Worm (Caenorhabditis elegans) whole organism, early embryonic: ENCODE results near the gene ZK512.10.

Experiments used
- B0310.2 ChIP-seq: sonication (generic microtip); optimal IDR thresholded peaks from 2 replicates; lab custom pipeline; 2016; ENCODE audit warnings: mild to moderate bottlenecking, missing genetic modification characterization, missing compliant biosample characterization
- F13C5.2 ChIP-seq: sonication (generic microtip); optimal IDR thresholded peaks from 2 replicates; lab custom pipeline; 2017; ENCODE audit warnings: mild to moderate bottlenecking, missing genetic modification characterization, inconsistent platforms, missing compliant biosample characterization
- aly-1 ChIP-seq: sonication (generic microtip); optimal IDR thresholded peaks from 2 replicates; lab custom pipeline; 2016; ENCODE audit warnings: missing genetic modification characterization, missing compliant biosample characterization
- ama-1 ChIP-seq: fragments of 150-350 bp; optimal IDR thresholded peaks from 2 replicates; lab custom pipeline; 2014
- ceh-13 ChIP-seq: fragments of 200-800 bp; sonication (Bioruptor generic); optimal IDR thresholded peaks from 2 replicates; lab custom pipeline; 2018; ENCODE audit warnings: mild to moderate bottlenecking, missing genetic modification characterization, missing compliant biosample characterization
- ceh-36 ChIP-seq: sonication (generic microtip); optimal IDR thresholded peaks from 2 replicates; lab custom pipeline; 2016; ENCODE audit warnings: missing genetic modification characterization, inconsistent platforms, missing compliant biosample characterization
- ets-7 ChIP-seq: sonication (generic microtip); optimal IDR thresholded peaks from 2 replicates; lab custom pipeline; 2016; ENCODE audit warnings: missing genotype, missing genetic modification characterization, missing compliant biosample characterization
- flt-1 ChIP-seq: fragments of 200-800 bp; sonication (Bioruptor generic); IDR thresholded peaks from 2 replicates; pipeline ENCODE4 v1.3.6; 2022; ENCODE audit warnings: missing genetic modification characterization, missing compliant biosample characterization
- hmbx-1 ChIP-seq: sonication (generic microtip); optimal IDR thresholded peaks from 2 replicates; lab custom pipeline; 2016; ENCODE audit warnings: mild to moderate bottlenecking, missing genetic modification characterization, missing compliant biosample characterization
- hmg-4 ChIP-seq: fragments of 200-800 bp; sonication (Bioruptor generic); optimal IDR thresholded peaks from 2 replicates; lab custom pipeline; 2018; ENCODE audit warnings: mild to moderate bottlenecking, missing genetic modification characterization, missing compliant biosample characterization
- hnd-1 ChIP-seq: sonication (generic microtip); optimal IDR thresholded peaks from 2 replicates; lab custom pipeline; 2016; ENCODE audit warnings: missing genetic modification characterization, missing compliant biosample characterization
- pes-1 ChIP-seq: fragments of 200-800 bp; sonication (Bioruptor generic); IDR thresholded peaks from 2 replicates; pipeline ENCODE4 v1.3.6; 2022; ENCODE audit warnings: missing genetic modification reagents, missing genetic modification characterization, missing compliant biosample characterization
- scrt-1 ChIP-seq: fragments of 200-800 bp; sonication (Bioruptor generic); IDR thresholded peaks from 2 replicates; pipeline ENCODE4 v1.3.6; 2022; ENCODE audit warnings: missing genetic modification characterization, missing compliant biosample characterization
- sea-1 ChIP-seq: fragments of 200-800 bp; sonication (Bioruptor generic); conservative IDR thresholded peaks from 2 replicates; pipeline ENCODE4 v1.3.6; 2022; ENCODE audit warnings: missing genetic modification characterization, missing compliant biosample characterization
- tbx-11 ChIP-seq: fragments of 200-800 bp; sonication (Bioruptor generic); IDR thresholded peaks from 2 replicates; pipeline ENCODE4 v1.3.6; 2022; ENCODE audit warnings: missing genetic modification characterization, missing compliant biosample characterization
- tbx-37 ChIP-seq: fragments of 200-800 bp; sonication (Bioruptor generic); conservative IDR thresholded peaks from 2 replicates; pipeline ENCODE4 v1.3.6; 2022; ENCODE audit warnings: missing genetic modification reagents, missing genetic modification characterization, missing compliant biosample characterization
- tra-4 ChIP-seq: sonication (generic microtip); optimal IDR thresholded peaks from 2 replicates; lab custom pipeline; 2017; ENCODE audit warnings: missing genetic modification characterization, missing compliant biosample characterization

Gene ZK512.10

DNA sequence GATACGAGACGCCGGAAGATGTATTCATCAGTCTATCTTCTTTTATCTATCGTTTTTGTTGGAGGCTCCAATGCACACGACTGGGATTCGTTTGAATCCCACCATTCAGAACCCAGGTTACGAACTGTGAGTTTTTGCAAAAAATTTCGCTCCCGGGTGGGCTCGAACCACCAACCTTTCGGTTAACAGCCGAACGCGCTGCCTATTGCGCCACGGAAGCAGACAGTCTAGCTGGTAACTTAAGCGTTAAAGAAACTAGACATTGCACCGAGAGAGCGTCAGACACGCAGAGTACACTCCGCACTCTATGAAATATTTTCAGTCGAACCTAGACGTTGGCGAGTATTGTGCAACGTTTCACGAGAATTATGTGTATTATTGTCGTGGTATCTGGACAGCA lies 26.6 kb upstream of the ZK512.10 start:
- TF ChIP-seq tra-4 (peak; percentile 37), hnd-1 (tag; lab: Kevin White, UChicago) (peak; percentile 77), scrt-1 (GFP tag; lab: Robert Waterston, UW) (peak; percentile 87), B0310.2 (tag; lab: Kevin White, UChicago) (peak; percentile 73), ets-7 (peak; percentile 27), pes-1 (GFP tag; lab: Robert Waterston, UW) (no peak), ceh-13 (GFP tag; lab: Kevin White, UChicago) (peak; percentile 75), flt-1 (GFP tag; lab: Robert Waterston, UW) (peak; percentile 79), ceh-36 (tag; lab: Kevin White, UChicago) (peak; percentile 74), F13C5.2 (tag; lab: Kevin White, UChicago) (peak; percentile 18), aly-1 (tag; lab: Kevin White, UChicago) (no peak), tbx-37 (GFP tag; lab: Robert Waterston, UW) (peak; percentile 76), sea-1 (GFP tag; lab: Robert Waterston, UW) (0 out of 2 replicates have a peak, but pooled peaks have one; percentile 37), tbx-11 (peak; percentile 77), hmg-4 (GFP tag; lab: Kevin White, UChicago) (peak; percentile 80), ama-1 (lab: Kevin White, UChicago) (no peak), hmbx-1 (tag; lab: Kevin White, UChicago) (peak; percentile 20)

DNA sequence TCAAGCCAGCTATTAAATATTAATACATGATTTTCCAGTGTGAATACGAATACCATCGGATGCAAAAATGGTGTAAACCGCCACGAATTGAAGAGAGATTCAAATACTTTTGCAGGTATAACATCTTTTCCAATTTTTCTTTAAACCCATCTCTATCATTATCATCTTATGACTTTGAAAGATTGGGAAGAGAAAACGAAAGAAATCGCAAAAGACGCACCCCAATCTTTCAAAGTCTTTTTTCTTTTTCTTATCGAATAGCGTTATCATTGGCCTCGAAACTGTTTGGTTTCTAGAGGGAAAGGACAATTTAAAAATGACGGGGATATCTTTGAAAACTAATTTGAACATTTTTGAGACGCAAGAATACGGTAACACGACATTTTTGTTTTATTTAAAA lies 25.0 kb upstream of the ZK512.10 start:
- no peak for TF ChIP-seq tbx-37 (GFP tag; lab: Robert Waterston, UW)
- TF ChIP-seq hnd-1 (tag; lab: Kevin White, UChicago): no peak
- TF ChIP-seq aly-1 (tag; lab: Kevin White, UChicago): no peak
- no peak for TF ChIP-seq F13C5.2 (tag; lab: Kevin White, UChicago)
- TF ChIP-seq hmg-4 (GFP tag; lab: Kevin White, UChicago): no peak
- no peak for TF ChIP-seq tbx-11
- TF ChIP-seq ama-1 (lab: Kevin White, UChicago): no peak

DNA sequence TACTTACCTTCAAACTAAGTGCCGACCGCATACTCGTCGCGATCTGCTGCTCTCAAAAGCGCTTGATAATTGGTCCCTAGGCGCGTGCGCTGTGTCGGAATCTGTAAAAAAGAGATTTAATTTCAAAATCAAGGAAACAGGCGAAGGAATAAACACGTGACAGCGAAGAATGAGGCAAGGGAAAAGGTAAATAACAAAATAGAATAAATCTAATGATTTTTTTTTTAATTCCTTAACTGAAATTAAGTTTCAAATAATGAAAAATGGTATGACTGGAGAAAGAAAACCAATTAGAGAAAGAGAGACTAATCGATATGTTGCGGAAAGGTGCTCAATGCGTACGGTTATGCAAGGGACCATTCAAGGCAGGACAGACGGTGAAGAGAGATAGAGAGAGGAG lies 21.5 kb upstream of the ZK512.10 start, which contains the start of gene cya-1:
Gene cya-1 (minus strand): TSS at position 101 of the 400 bp plus-strand sequence.
- TF ChIP-seq sea-1 (GFP tag; lab: Robert Waterston, UW) (no peak), ama-1 (lab: Kevin White, UChicago) (no peak), ceh-36 (tag; lab: Kevin White, UChicago) (no peak), B0310.2 (tag; lab: Kevin White, UChicago) (no peak), ets-7 (no peak), hmg-4 (GFP tag; lab: Kevin White, UChicago) (no peak), scrt-1 (GFP tag; lab: Robert Waterston, UW) (no peak), tbx-11 (no peak), tbx-37 (GFP tag; lab: Robert Waterston, UW) (no peak), aly-1 (tag; lab: Kevin White, UChicago) (no peak)

DNA sequence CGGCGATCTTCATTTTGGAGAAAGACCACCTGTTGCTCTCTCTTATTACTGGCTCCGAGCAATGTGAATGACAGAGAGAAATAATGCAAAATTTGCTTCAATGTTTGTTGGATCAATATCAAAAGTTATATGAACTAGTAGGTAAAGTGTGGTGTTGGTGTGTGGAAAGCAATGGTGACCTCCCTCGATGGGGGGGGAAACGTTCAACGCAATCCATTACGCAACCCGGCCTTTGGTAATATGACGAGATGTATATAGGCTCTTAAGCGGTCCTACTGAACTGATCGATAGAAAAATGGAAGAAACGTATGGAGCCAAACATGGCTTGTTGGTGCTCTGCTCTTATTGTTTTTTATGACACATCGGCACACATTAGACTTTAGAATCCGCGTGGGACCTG lies 21.0 kb upstream of the ZK512.10 start:
- no peak for TF ChIP-seq hmbx-1 (tag; lab: Kevin White, UChicago)
- TF ChIP-seq F13C5.2 (tag; lab: Kevin White, UChicago): no peak
- TF ChIP-seq sea-1 (GFP tag; lab: Robert Waterston, UW): no peak
- TF ChIP-seq ceh-36 (tag; lab: Kevin White, UChicago): peak; percentile 16
- TF ChIP-seq hnd-1 (tag; lab: Kevin White, UChicago): no peak
- no peak for TF ChIP-seq tra-4

DNA sequence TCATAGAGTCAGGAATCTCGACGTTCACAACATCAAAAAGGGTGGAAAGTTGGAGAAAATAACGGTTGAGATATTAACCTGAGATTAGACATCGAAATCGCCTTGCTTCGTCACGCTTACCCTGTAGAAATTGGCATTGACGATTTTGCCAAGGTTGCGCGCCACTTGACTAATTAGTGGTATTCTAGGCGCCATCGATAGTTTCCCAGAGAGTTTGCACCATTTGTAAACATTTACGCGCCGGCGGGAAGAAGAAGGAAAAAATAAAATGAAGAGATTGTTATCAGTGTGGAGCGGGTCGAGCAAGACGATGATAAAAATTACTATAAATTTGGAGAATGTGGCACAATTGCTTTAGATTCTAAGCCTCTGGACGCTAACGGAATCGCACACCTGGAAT lies 20.4 kb upstream of the ZK512.10 start:
- TF ChIP-seq ceh-36 (tag; lab: Kevin White, UChicago) (no peak), tra-4 (no peak), tbx-11 (no peak), F13C5.2 (tag; lab: Kevin White, UChicago) (no peak), sea-1 (GFP tag; lab: Robert Waterston, UW) (no peak), ceh-13 (GFP tag; lab: Kevin White, UChicago) (no peak)

DNA sequence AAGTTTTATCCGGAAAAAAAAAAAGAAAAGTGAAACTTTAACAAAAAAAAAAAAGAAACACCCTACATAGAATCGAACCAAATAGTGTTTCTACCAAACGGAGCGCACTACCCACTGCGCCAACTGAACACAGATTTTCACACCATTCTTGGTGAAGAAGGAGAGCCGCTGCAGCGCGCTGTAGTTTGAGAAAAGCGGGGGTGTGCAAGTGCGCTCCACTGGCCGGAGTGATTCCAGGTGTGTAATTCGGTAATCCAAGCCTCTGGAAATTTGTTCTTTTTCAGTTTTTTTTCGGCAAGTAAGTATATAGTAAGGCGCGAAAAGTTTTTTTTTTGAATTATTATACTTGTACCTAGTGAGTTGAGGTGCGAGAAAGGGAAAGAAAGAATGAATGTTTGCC lies 19.8 kb upstream of the ZK512.10 start:
- TF ChIP-seq pes-1 (GFP tag; lab: Robert Waterston, UW) (peak; percentile 77), flt-1 (GFP tag; lab: Robert Waterston, UW) (peak; percentile 53), scrt-1 (GFP tag; lab: Robert Waterston, UW) (peak; percentile 69; the same call in 1 of the 2 replicates), tbx-37 (GFP tag; lab: Robert Waterston, UW) (0 out of 2 replicates have a peak, but pooled peaks have one; percentile 35)

DNA sequence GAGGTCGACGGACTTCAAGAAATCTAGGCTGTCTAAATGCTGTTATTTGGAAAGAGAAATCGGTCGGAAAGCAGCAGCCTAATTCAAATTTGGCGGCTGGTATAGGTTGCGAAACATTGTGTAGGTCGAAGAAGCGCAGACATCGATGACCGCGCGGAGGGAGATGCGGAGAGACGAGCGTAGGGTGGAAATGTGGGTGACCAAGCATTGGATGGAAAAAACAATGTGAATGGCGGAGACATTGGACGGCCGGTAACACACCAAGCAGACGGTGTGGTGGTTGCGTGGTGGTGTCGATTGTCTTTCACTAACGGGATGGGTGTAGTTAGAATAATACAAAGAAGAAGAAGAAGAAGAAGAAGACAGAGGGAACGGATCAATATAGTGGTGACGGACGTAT lies 18.2 kb upstream of the ZK512.10 start:
- peak; percentile 67 for TF ChIP-seq F13C5.2 (tag; lab: Kevin White, UChicago)
- no peak for TF ChIP-seq ama-1 (lab: Kevin White, UChicago)
- peak; percentile 80 for TF ChIP-seq hmg-4 (GFP tag; lab: Kevin White, UChicago)
- TF ChIP-seq aly-1 (tag; lab: Kevin White, UChicago): peak; percentile 19

DNA sequence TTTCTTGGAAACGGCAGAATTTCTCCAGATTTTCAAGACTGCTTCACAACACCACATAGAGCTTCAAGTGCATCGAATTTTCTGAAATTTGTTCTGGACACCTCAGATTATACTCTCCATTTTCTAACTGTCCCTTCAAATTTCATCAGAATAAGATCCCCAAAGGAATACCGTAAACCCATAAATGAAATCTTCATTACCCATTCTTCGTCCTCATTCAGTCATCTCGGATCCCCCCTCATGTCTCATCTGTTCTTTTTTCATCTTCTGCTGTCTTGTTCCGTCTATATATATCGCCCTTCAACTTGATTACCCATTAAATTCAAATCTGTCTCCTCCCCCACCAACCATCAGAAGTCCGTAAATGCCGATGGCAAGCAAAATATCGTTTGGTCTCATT lies 16.6 kb upstream of the ZK512.10 start:
- TF ChIP-seq pes-1 (GFP tag; lab: Robert Waterston, UW) (no peak), aly-1 (tag; lab: Kevin White, UChicago) (no peak), scrt-1 (GFP tag; lab: Robert Waterston, UW) (no peak), ceh-13 (GFP tag; lab: Kevin White, UChicago) (no peak), hmbx-1 (tag; lab: Kevin White, UChicago) (no peak), tbx-37 (GFP tag; lab: Robert Waterston, UW) (no peak), hnd-1 (tag; lab: Kevin White, UChicago) (no peak), F13C5.2 (tag; lab: Kevin White, UChicago) (no peak), tbx-11 (no peak), tra-4 (no peak), ets-7 (no peak), hmg-4 (GFP tag; lab: Kevin White, UChicago) (no peak), ama-1 (lab: Kevin White, UChicago) (no peak), B0310.2 (tag; lab: Kevin White, UChicago) (no peak)
